Worm (Caenorhabditis elegans): ENCODE data around the gene B0563.7.

The B0563.7 gene

ce11 chrX:9182140-9182539 is 28.0 kb upstream of the B0563.7 start, which contains the start of gene Y81B9A.3:
Gene Y81B9A.3, plus strand, starts transcription at chrX:9182440.
- TF ChIP-seq nhr-20 (tag; optimal IDR thresholded peaks at IDR 0.05) (no peak), mef-2 (tag; optimal IDR thresholded peaks at IDR 0.05) (no peak), aly-2 (tag; optimal IDR thresholded peaks at IDR 0.05) (no peak), unc-98 (GFP tag; IDR thresholded peaks at IDR 0.05) (no peak), lin-14 (GFP tag; optimal IDR thresholded peaks at IDR 0.05) (no peak), aha-1 (tag; optimal IDR thresholded peaks at IDR 0.05) (no peak), ceh-90 (tag; optimal IDR thresholded peaks at IDR 0.05) (no peak)

ce11 chrX:9180823-9181222 is 26.7 kb upstream of the B0563.7 start, which contains the start of gene Y81B9A.4:
Gene Y81B9A.4, minus strand, starts transcription at chrX:9180923.
- TF ChIP-seq swsn-7 (tag; optimal IDR thresholded peaks at IDR 0.05) (no peak), snu-23 (GFP tag; optimal IDR thresholded peaks at IDR 0.05) (no peak), ces-1 (GFP tag; optimal IDR thresholded peaks at IDR 0.05) (no peak), ceh-82 (tag; optimal IDR thresholded peaks at IDR 0.05) (no peak), pqm-1 (tag; optimal IDR thresholded peaks at IDR 0.05) (no peak), aha-1 (tag; optimal IDR thresholded peaks at IDR 0.05) (no peak), nhr-85 (tag) (no peak), efl-1 (optimal IDR thresholded peaks at IDR 0.05) (no peak), efl-1 (GFP tag; optimal IDR thresholded peaks at IDR 0.05 in 1 of 2) (no peak), fkh-4 (tag; optimal IDR thresholded peaks at IDR 0.05; ENCODE audit: borderline replicate concordance) (no peak), C04F5.9 (tag; optimal IDR thresholded peaks at IDR 0.05) (no peak), skn-1 (tag; optimal IDR thresholded peaks at IDR 0.05) (no peak), F16B12.6 (tag; optimal IDR thresholded peaks at IDR 0.05) (no peak)

DNA sequence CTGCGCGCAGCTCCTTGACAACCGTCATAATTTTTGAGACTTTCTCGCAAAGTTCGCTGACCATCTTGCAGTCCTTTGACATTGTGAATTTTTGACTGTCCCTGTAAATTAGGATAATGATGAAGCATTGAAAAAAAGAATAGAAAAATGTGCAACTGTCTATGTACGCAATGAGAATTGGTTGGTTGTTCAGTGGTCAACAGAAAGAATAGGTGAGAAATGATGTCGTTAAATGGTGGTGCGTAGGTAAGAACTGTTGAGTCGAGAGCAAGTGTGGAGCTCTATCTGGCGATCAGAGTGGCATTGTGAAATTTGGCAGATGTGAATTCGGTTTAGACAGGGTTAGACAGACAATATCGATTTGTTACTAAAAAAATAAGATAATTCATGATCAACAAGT is 20.3 kb upstream of the B0563.7 start, which contains the start of gene B0563.8:
Gene B0563.8 (minus strand): TSS at position 101 of the 400 bp plus-strand sequence.
- TF ChIP-seq C04F5.9 (tag; optimal IDR thresholded peaks at IDR 0.05): no peak
- TF ChIP-seq unc-98 (GFP tag; IDR thresholded peaks at IDR 0.05): no peak
- TF ChIP-seq mep-1 (tag; optimal IDR thresholded peaks at IDR 0.05): no peak
- TF ChIP-seq pax-3 (tag; optimal IDR thresholded peaks at IDR 0.05): no peak
- no peak for TF ChIP-seq fos-1 (tag; optimal IDR thresholded peaks at IDR 0.05)
- no peak for TF ChIP-seq nhr-85 (tag)
- TF ChIP-seq fkh-10 (GFP tag; optimal IDR thresholded peaks at IDR 0.05): no peak
- TF ChIP-seq unc-62 (GFP tag; optimal IDR thresholded peaks at IDR 0.05): no peak
- TF ChIP-seq ztf-4 (tag; optimal IDR thresholded peaks at IDR 0.05): no peak
- no peak for TF ChIP-seq alr-1 (tag; optimal IDR thresholded peaks at IDR 0.05; ENCODE audit: borderline replicate concordance)
- no peak for TF ChIP-seq lin-39 (tag; optimal IDR thresholded peaks at IDR 0.05)

DNA sequence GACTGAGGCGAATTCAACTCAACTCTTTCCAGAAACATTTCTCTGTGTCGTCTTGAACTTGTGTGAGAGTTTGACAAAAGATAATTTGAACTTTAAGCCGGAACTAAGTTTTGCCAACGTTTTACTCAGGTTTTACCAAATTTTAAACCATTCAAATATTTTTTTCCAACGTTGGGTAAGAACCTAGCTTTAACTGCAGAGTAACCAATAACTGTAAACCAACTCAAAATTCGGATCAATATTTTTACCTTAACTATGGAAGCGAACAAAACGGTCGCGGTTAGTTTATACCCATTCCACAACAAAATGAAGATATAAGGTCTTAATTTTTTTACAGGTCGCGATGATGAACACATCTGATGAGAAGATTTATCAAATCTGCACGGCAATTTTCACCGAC is 18.6 kb upstream of the B0563.7 start:
- no peak for TF ChIP-seq tlp-1 (tag; optimal IDR thresholded peaks at IDR 0.05)
- no peak for TF ChIP-seq dsc-1 (tag; optimal IDR thresholded peaks at IDR 0.05)
- no peak for TF ChIP-seq nhr-77 (tag; optimal IDR thresholded peaks at IDR 0.05)
- no peak for TF ChIP-seq skn-1 (tag; optimal IDR thresholded peaks at IDR 0.05)
- no peak for TF ChIP-seq mef-2 (tag; optimal IDR thresholded peaks at IDR 0.05)
- no peak for TF ChIP-seq C34B4.2 (tag; optimal IDR thresholded peaks at IDR 0.05)
- TF ChIP-seq elt-2 (tag; optimal IDR thresholded peaks at IDR 0.05): no peak
- no peak for TF ChIP-seq ceh-8 (GFP tag; optimal IDR thresholded peaks at IDR 0.05)
- TF ChIP-seq unc-62 (GFP tag; optimal IDR thresholded peaks at IDR 0.05): no peak
- no peak for TF ChIP-seq snpc-4 (tag; optimal IDR thresholded peaks at IDR 0.05)
- no peak for TF ChIP-seq ceh-88 (GFP tag; IDR thresholded peaks at IDR 0.05)
- no peak for TF ChIP-seq ets-5 (GFP tag; IDR thresholded peaks at IDR 0.05)

- no peak for TF ChIP-seq irx-1 (tag; optimal IDR thresholded peaks at IDR 0.05)
- no peak for TF ChIP-seq ces-1 (GFP tag; optimal IDR thresholded peaks at IDR 0.05)
- no peak for TF ChIP-seq efl-1 (optimal IDR thresholded peaks at IDR 0.05)
- TF ChIP-seq efl-1 (GFP tag; optimal IDR thresholded peaks at IDR 0.05 in 1 of 2): no peak
- no peak for TF ChIP-seq ztf-4 (tag; optimal IDR thresholded peaks at IDR 0.05)
- TF ChIP-seq pqm-1 (tag; optimal IDR thresholded peaks at IDR 0.05): no peak
- no peak for TF ChIP-seq blmp-1 (tag; optimal IDR thresholded peaks at IDR 0.05)
- TF ChIP-seq fkh-4 (tag; optimal IDR thresholded peaks at IDR 0.05; ENCODE audit: borderline replicate concordance): no peak
- TF ChIP-seq nhr-12 (tag; optimal IDR thresholded peaks at IDR 0.05): no peak
- no peak for TF ChIP-seq C16A3.4 (tag; optimal IDR thresholded peaks at IDR 0.05)
- no peak for TF ChIP-seq nhr-71 (tag; optimal IDR thresholded peaks at IDR 0.05)
- no peak for TF ChIP-seq zag-1 (tag; optimal IDR thresholded peaks at IDR 0.05)
- TF ChIP-seq nhr-84 (tag; optimal IDR thresholded peaks at IDR 0.05): no peak
- no peak for TF ChIP-seq alr-1 (tag; optimal IDR thresholded peaks at IDR 0.05; ENCODE audit: borderline replicate concordance)
Observed at ce11 chrX:9172278-9172677, 18.2 kb upstream of the B0563.7 start, which contains the start of gene B0563.18. Gene B0563.18, plus strand, starts transcription at chrX:9172578.

All from whole organism, L1 larva.